Fruit fly (Drosophila melanogaster) whole organism, embryonic: ENCODE results near the gene mRpL28.

Experiments
- Awh ChIP-seq: fragments of 200-800 bp; sonication (Bioruptor generic); IDR thresholded peaks from 2 replicates; pipeline ENCODE4, ENCODE4 v1.3.6; 2022; ENCODE audit warnings: missing biosample characterization, missing genetic modification characterization
- CG10209 ChIP-seq: fragments of 200-800 bp; sonication (Bioruptor generic); optimal IDR thresholded peaks from 3 replicates; lab custom pipeline; 2017; ENCODE audit warnings: missing biosample characterization, mild to moderate bottlenecking, missing genetic modification characterization, missing genetic modification reagents
- CG10565 ChIP-seq: fragments of 200-800 bp; sonication (Bioruptor generic); optimal IDR thresholded peaks from 3 replicates; lab custom pipeline; 2016; ENCODE audit warnings: missing biosample characterization, mild to moderate bottlenecking, missing genetic modification characterization
- CG10959 ChIP-seq: fragments of 200-800 bp; sonication (Bioruptor generic); IDR thresholded peaks from 2 replicates; pipeline ENCODE4 v1.3.6; 2022; ENCODE audit warnings: missing biosample characterization, missing genetic modification characterization
- CG10979 ChIP-seq: fragments of 200-800 bp; sonication (Bioruptor generic); optimal IDR thresholded peaks from 2 replicates; lab custom pipeline; 2018; ENCODE audit warnings: missing biosample characterization, mild to moderate bottlenecking, missing genetic modification characterization, moderate library complexity
- CG11696 ChIP-seq: fragments of 200-800 bp; sonication (Bioruptor generic); IDR thresholded peaks from 2 replicates; pipeline ENCODE4 v1.3.6; 2022; ENCODE audit warnings: missing biosample characterization, missing genetic modification characterization
- CG12219 ChIP-seq: fragments of 200-800 bp; sonication (Bioruptor generic); optimal IDR thresholded peaks from 3 replicates; lab custom pipeline; 2018; ENCODE audit warnings: missing biosample characterization, mild to moderate bottlenecking, missing genetic modification characterization
- CG12769 ChIP-seq: fragments of 200-800 bp; sonication (Bioruptor generic); optimal IDR thresholded peaks from 2 replicates; lab custom pipeline; 2019; ENCODE audit warnings: missing biosample characterization, mild to moderate bottlenecking, missing genetic modification characterization, moderate library complexity
- CG12942 ChIP-seq: fragments of 200-800 bp; sonication (Bioruptor generic); optimal IDR thresholded peaks from 3 replicates; lab custom pipeline; 2016; ENCODE audit warnings: missing biosample characterization, missing genetic modification characterization
- CG13894 ChIP-seq: fragments of 200-800 bp; sonication (Bioruptor generic); optimal IDR thresholded peaks from 3 replicates; lab custom pipeline; 2018; ENCODE audit warnings: missing biosample characterization, mild to moderate bottlenecking, missing genetic modification characterization, moderate library complexity
- CG1529 ChIP-seq: fragments of 200-800 bp; sonication (Bioruptor generic); optimal IDR thresholded peaks from 3 replicates; lab custom pipeline; 2018; ENCODE audit warnings: missing biosample characterization, missing genetic modification characterization
- CG15696 ChIP-seq: fragments of 200-800 bp; sonication (Bioruptor generic); optimal IDR thresholded peaks from 2 replicates; lab custom pipeline; 2019; ENCODE audit warnings: missing biosample characterization, mild to moderate bottlenecking, missing genetic modification characterization, moderate library complexity
- CG17359 ChIP-seq: fragments of 200-800 bp; sonication (Bioruptor generic); optimal IDR thresholded peaks from 3 replicates; lab custom pipeline; 2018; ENCODE audit warnings: missing biosample characterization, mild to moderate bottlenecking, missing genetic modification characterization, moderate library complexity
- CG2712 ChIP-seq: fragments of 200-800 bp; optimal IDR thresholded peaks from 3 replicates; lab custom pipeline; 2019; ENCODE audit warnings: missing biosample characterization, mild to moderate bottlenecking, missing genetic modification characterization, moderate library complexity
- CG2875 ChIP-seq: fragments of 200-800 bp; sonication (Bioruptor generic); optimal IDR thresholded peaks from 2 replicates; lab custom pipeline; 2017; ENCODE audit warnings: missing biosample characterization, mild to moderate bottlenecking, missing genetic modification characterization, missing genetic modification reagents
- CG30020 ChIP-seq: fragments of 200-800 bp; optimal IDR thresholded peaks from 2 replicates; lab custom pipeline; 2019; ENCODE audit warnings: missing biosample characterization, mild to moderate bottlenecking, missing genetic modification characterization, moderate library complexity
- CG3838 ChIP-seq: fragments of 200-800 bp; sonication (Bioruptor generic); optimal IDR thresholded peaks from 3 replicates; lab custom pipeline; 2016; ENCODE audit warnings: missing biosample characterization, missing genetic modification characterization
- CG43689 ChIP-seq: fragments of 200-800 bp; sonication (Bioruptor generic); IDR thresholded peaks from 2 replicates; pipeline ENCODE4 v1.3.6; 2022; ENCODE audit warnings: missing biosample characterization, missing genetic modification characterization
- CG4424 ChIP-seq: fragments of 200-800 bp; sonication (Bioruptor generic); optimal IDR thresholded peaks from 3 replicates; lab custom pipeline; 2016; ENCODE audit warnings: missing biosample characterization, missing genetic modification characterization
- CG5953 ChIP-seq: fragments of 200-800 bp; sonication (Bioruptor generic); IDR thresholded peaks from 2 replicates; pipeline ENCODE4 v1.3.6; 2022; ENCODE audit warnings: missing biosample characterization, missing genetic modification characterization
- CG6813 ChIP-seq: fragments of 200-800 bp; sonication (Bioruptor generic); optimal IDR thresholded peaks from 2 replicates; lab custom pipeline; 2017; ENCODE audit warnings: missing biosample characterization, missing genetic modification characterization, mild to moderate bottlenecking, moderate library complexity, missing genetic modification reagents
- CG7556 ChIP-seq: fragments of 200-800 bp; sonication (Bioruptor generic); optimal IDR thresholded peaks from 2 replicates; lab custom pipeline; 2017; ENCODE audit warnings: missing biosample characterization, mild to moderate bottlenecking, missing genetic modification characterization
- CG7987 ChIP-seq: fragments of 200-800 bp; sonication (Bioruptor generic); optimal IDR thresholded peaks from 2 replicates; lab custom pipeline; 2018; ENCODE audit warnings: missing biosample characterization, mild to moderate bottlenecking, missing genetic modification characterization, moderate library complexity
- Dfd ChIP-seq, 2 experiments: fragments of >200 bp; optimal IDR thresholded peaks; 2 replicates each; lab custom pipeline; 2017; ENCODE audit warnings: missing biosample characterization in 2 of 2, missing genetic modification characterization in 2 of 2
- H2.0 ChIP-seq: fragments of 200-800 bp; sonication (Bioruptor generic); IDR thresholded peaks from 2 replicates; pipeline ENCODE4 v1.3.6; 2022; ENCODE audit warnings: missing biosample characterization, missing genetic modification characterization
- HLH4C ChIP-seq: fragments of 200-800 bp; sonication (Bioruptor generic); IDR thresholded peaks from 3 replicates; pipeline ENCODE4 v1.3.6; 2022; ENCODE audit warnings: missing biosample characterization, missing genetic modification characterization; ENCODE audit not compliant: partially characterized antibody
- Hr3 ChIP-seq: fragments of 200-800 bp; sonication (Bioruptor generic); optimal IDR thresholded peaks from 3 replicates; lab custom pipeline; 2016; ENCODE audit warnings: missing biosample characterization, missing genetic modification characterization
- Hr39 ChIP-seq: fragments of >200 bp; optimal IDR thresholded peaks from 2 replicates; lab custom pipeline; 2017
- Hr51 ChIP-seq, 2 experiments: fragments of 200-800 bp; sonication (Bioruptor generic); optimal IDR thresholded peaks; 2 replicates in 1 of 2; 3 replicates in 1 of 2; lab custom pipeline; 2016 to 2018; ENCODE audit warnings: missing biosample characterization in 2 of 2, missing genetic modification characterization in 2 of 2, mild to moderate bottlenecking in 1 of 2, moderate library complexity in 1 of 2
- Kr ChIP-seq: fragments of 200-800 bp; sonication (Bioruptor generic); optimal IDR thresholded peaks from 2 replicates; lab custom pipeline; 2017; ENCODE audit warnings: missing biosample characterization, mild to moderate bottlenecking, missing genetic modification characterization
- Mes4 ChIP-seq: fragments of 200-800 bp; sonication (Bioruptor generic); optimal IDR thresholded peaks from 2 replicates; lab custom pipeline; 2016; ENCODE audit warnings: missing biosample characterization, missing genetic modification characterization
- Opbp ChIP-seq: fragments of 200-800 bp; sonication (Bioruptor generic); IDR thresholded peaks from 3 replicates; pipeline ENCODE4 v1.3.6; 2022; ENCODE audit warnings: missing biosample characterization, missing genetic modification characterization; ENCODE audit not compliant: partially characterized antibody
- Optix ChIP-seq: fragments of 200-800 bp; sonication (Bioruptor generic); IDR thresholded peaks from 3 replicates; pipeline ENCODE4 v1.3.6; 2022; ENCODE audit warnings: missing biosample characterization, missing genetic modification characterization
- Rfx ChIP-seq: fragments of 200-800 bp; sonication (Bioruptor generic); IDR thresholded peaks from 2 replicates; pipeline ENCODE4 v1.3.6; 2022; ENCODE audit warnings: missing biosample characterization, missing genetic modification characterization
- Scr ChIP-seq: fragments of 200-800 bp; sonication (Bioruptor generic); IDR thresholded peaks from 2 replicates; pipeline ENCODE4 v1.3.6; 2022; ENCODE audit warnings: missing biosample characterization, missing genetic modification characterization; ENCODE audit not compliant: partially characterized antibody
- amos ChIP-seq: fragments of 200-800 bp; sonication (Bioruptor generic); IDR thresholded peaks from 2 replicates; pipeline ENCODE4 v1.3.6; 2022; ENCODE audit warnings: missing biosample characterization, missing genetic modification characterization; ENCODE audit not compliant: partially characterized antibody
- ase ChIP-seq: fragments of 200-800 bp; sonication (Bioruptor generic); IDR thresholded peaks from 3 replicates; pipeline ENCODE4 v1.3.6; 2022; ENCODE audit warnings: missing biosample characterization, missing genetic modification characterization
- bab2 ChIP-seq: fragments of 200-800 bp; sonication (Bioruptor generic); optimal IDR thresholded peaks from 2 replicates; lab custom pipeline; 2016; ENCODE audit warnings: missing biosample characterization, missing genetic modification characterization
- eyg ChIP-seq: fragments of 200-800 bp; sonication (Bioruptor generic); optimal IDR thresholded peaks from 3 replicates; lab custom pipeline; 2016; ENCODE audit warnings: missing biosample characterization, missing genetic modification characterization
- gsb-n ChIP-seq: fragments of 200-800 bp; sonication (Bioruptor generic); optimal IDR thresholded peaks from 3 replicates; lab custom pipeline; 2018; ENCODE audit warnings: missing biosample characterization, mild to moderate bottlenecking, missing genetic modification characterization
- knrl ChIP-seq: fragments of 200-800 bp; sonication (Bioruptor generic); IDR thresholded peaks from 3 replicates; pipeline ENCODE4 v1.3.6; 2022; ENCODE audit warnings: missing biosample characterization, missing genetic modification characterization; ENCODE audit not compliant: partially characterized antibody
- maf-S ChIP-seq: fragments of 200-800 bp; sonication (Bioruptor generic); optimal IDR thresholded peaks from 2 replicates; lab custom pipeline; 2016; ENCODE audit warnings: missing biosample characterization, missing genetic modification characterization
- mam ChIP-seq: fragments of 200-800 bp; sonication (Bioruptor generic); optimal IDR thresholded peaks from 3 replicates; lab custom pipeline; 2016; ENCODE audit warnings: missing biosample characterization, missing genetic modification characterization
- otp ChIP-seq: fragments of 200-800 bp; sonication (Bioruptor generic); IDR thresholded peaks from 3 replicates; pipeline ENCODE4, ENCODE4 v1.3.6; 2022; ENCODE audit warnings: missing biosample characterization, missing genetic modification characterization
- run ChIP-seq: fragments of 200-800 bp; sonication (Bioruptor generic); optimal IDR thresholded peaks from 3 replicates; lab custom pipeline; 2018; ENCODE audit warnings: missing biosample characterization, mild to moderate bottlenecking, missing genetic modification characterization
- salm ChIP-seq: fragments of 200-800 bp; sonication (Bioruptor generic); optimal IDR thresholded peaks from 2 replicates; lab custom pipeline; 2018; ENCODE audit warnings: missing biosample characterization, mild to moderate bottlenecking, missing genetic modification characterization
- sima ChIP-seq: fragments of 200-800 bp; sonication (Bioruptor generic); optimal IDR thresholded peaks from 2 replicates; lab custom pipeline; 2016; ENCODE audit warnings: missing biosample characterization, missing genetic modification characterization
- sna ChIP-seq: fragments of 200-800 bp; sonication (Bioruptor generic); IDR thresholded peaks from 2 replicates; pipeline ENCODE4 v1.3.6; 2022; ENCODE audit warnings: missing biosample characterization, missing genetic modification characterization; ENCODE audit not compliant: partially characterized antibody
- sug ChIP-seq: fragments of 200-800 bp; optimal IDR thresholded peaks from 2 replicates; lab custom pipeline; 2019; ENCODE audit warnings: missing biosample characterization, mild to moderate bottlenecking, missing genetic modification characterization, moderate library complexity
- vfl ChIP-seq: fragments of 200-800 bp; sonication (Bioruptor generic); optimal IDR thresholded peaks from 2 replicates; lab custom pipeline; 2016; ENCODE audit warnings: missing biosample characterization, missing genetic modification characterization
- zfh2 ChIP-seq: fragments of 200-800 bp; sonication (Bioruptor generic); optimal IDR thresholded peaks from 2 replicates; lab custom pipeline; 2016; ENCODE audit warnings: missing biosample characterization, missing genetic modification characterization

Gene mRpL28

dm6 chr2L:4945300-4945699, 28.5 kb upstream of the mRpL28 start, which contains the start of the genes mRpL24 and betaggt-I (continued):
- TF ChIP-seq sna (GFP tag; lab: Robert Waterston, UW), result 0 out of 2 replicates have a peak, but pooled peaks have one; percentile 19
- peak; percentile 88 for TF ChIP-seq run (tag; lab: Kevin White, UChicago)
- TF ChIP-seq Rfx (GFP tag; lab: Robert Waterston, UW), result peak; percentile 98
- peak; percentile 96 for TF ChIP-seq gsb-n (tag; lab: Kevin White, UChicago)
- TF ChIP-seq knrl (GFP tag; lab: Robert Waterston, UW), result no peak; the same call in 2 of the 3 replicates
- peak; percentile 91 for TF ChIP-seq CG7987 (GFP tag; lab: Kevin White, UChicago)
- peak; percentile 79 for TF ChIP-seq Optix (GFP tag; lab: Robert Waterston, UW)
- peak; percentile 72 for TF ChIP-seq bab2 (GFP tag; lab: Kevin White, UChicago)
- TF ChIP-seq CG1529, result peak; percentile 89
- TF ChIP-seq CG30020, result peak; percentile 85
- TF ChIP-seq CG11696 (GFP tag; lab: Robert Waterston, UW), result peak; percentile 91
- no peak for TF ChIP-seq HLH4C
- TF ChIP-seq CG10565, result peak; percentile 71
- TF ChIP-seq otp (GFP tag; lab: Robert Waterston, UW), result peak; percentile 95
- TF ChIP-seq H2.0 (GFP tag; lab: Robert Waterston, UW), result peak; percentile 97
- TF ChIP-seq CG15696 (tag; lab: Kevin White, UChicago), result peak; percentile 97
- TF ChIP-seq CG6813 (GFP tag; lab: Kevin White, UChicago), result peak; percentile 86
- TF ChIP-seq sima, result no peak
- TF ChIP-seq Mes4, result peak; percentile 38
- TF ChIP-seq Scr, result no peak; the same call in 1 of the 2 replicates
- TF ChIP-seq Kr, result no peak
- TF ChIP-seq Hr3 (GFP tag; lab: Kevin White, UChicago), result peak; percentile 96
- TF ChIP-seq CG12769, result peak; percentile 92
- TF ChIP-seq Opbp (GFP tag; lab: Robert Waterston, UW), result no peak
- TF ChIP-seq mam (GFP tag; lab: Kevin White, UChicago), result peak; percentile 83
- TF ChIP-seq CG10959 (GFP tag; lab: Robert Waterston, UW), result peak; percentile 83
- peak; percentile 94 for TF ChIP-seq vfl (GFP tag; lab: Kevin White, UChicago)
- peak; percentile 97 for TF ChIP-seq ase (GFP tag; lab: Robert Waterston, UW)
- TF ChIP-seq CG2712 (tag; lab: Kevin White, UChicago), result peak; percentile 98
- peak; percentile 98 for TF ChIP-seq Awh (GFP tag; lab: Robert Waterston, UW)
- peak; percentile 93 for TF ChIP-seq salm (tag; lab: Kevin White, UChicago)
- peak; percentile 88 for TF ChIP-seq CG12219 (GFP tag; lab: Kevin White, UChicago)
- peak; percentile 87 for TF ChIP-seq CG3838 (GFP tag; lab: Kevin White, UChicago)
- peak; percentile 80 for TF ChIP-seq CG2875 (GFP tag; lab: Kevin White, UChicago)
- TF ChIP-seq CG4424 (GFP tag; lab: Kevin White, UChicago), result peak; percentile 95
- peak; percentile 95 for TF ChIP-seq CG43689 (GFP tag; lab: Robert Waterston, UW)
- peak; percentile 96 for TF ChIP-seq sug (tag; lab: Kevin White, UChicago)
- peak; percentile 97 for TF ChIP-seq CG5953
- TF ChIP-seq CG12942 (GFP tag; lab: Kevin White, UChicago), result peak; percentile 95
- TF ChIP-seq Hr51 (GFP tag; optimal IDR thresholded peaks at IDR 0.05; lab: Kevin White, UChicago), result peak; percentile 85 to 97
- TF ChIP-seq CG10979 (tag; lab: Kevin White, UChicago), result peak; percentile 96
- no peak for TF ChIP-seq Hr39
- peak; percentile 96 for TF ChIP-seq CG13894 (tag; lab: Kevin White, UChicago)
- TF ChIP-seq amos (GFP tag; lab: Robert Waterston, UW), result no peak
- TF ChIP-seq eyg (GFP tag; lab: Kevin White, UChicago), result no peak
- peak; percentile 95 for TF ChIP-seq CG10209 (GFP tag; lab: Kevin White, UChicago)
- peak; percentile 97 for TF ChIP-seq CG17359 (tag; lab: Kevin White, UChicago)
- TF ChIP-seq CG7556 (GFP tag; lab: Kevin White, UChicago), result peak; percentile 94
- TF ChIP-seq zfh2 (GFP tag; lab: Kevin White, UChicago), result peak; percentile 87
- TF ChIP-seq Dfd (GFP tag; optimal IDR thresholded peaks at IDR 0.05; lab: Kevin White, UChicago), result no peak
- TF ChIP-seq maf-S, result peak; percentile 80
